Worm (Caenorhabditis elegans): Measurements from ENCODE around the gene T26G10.3.

DNA sequence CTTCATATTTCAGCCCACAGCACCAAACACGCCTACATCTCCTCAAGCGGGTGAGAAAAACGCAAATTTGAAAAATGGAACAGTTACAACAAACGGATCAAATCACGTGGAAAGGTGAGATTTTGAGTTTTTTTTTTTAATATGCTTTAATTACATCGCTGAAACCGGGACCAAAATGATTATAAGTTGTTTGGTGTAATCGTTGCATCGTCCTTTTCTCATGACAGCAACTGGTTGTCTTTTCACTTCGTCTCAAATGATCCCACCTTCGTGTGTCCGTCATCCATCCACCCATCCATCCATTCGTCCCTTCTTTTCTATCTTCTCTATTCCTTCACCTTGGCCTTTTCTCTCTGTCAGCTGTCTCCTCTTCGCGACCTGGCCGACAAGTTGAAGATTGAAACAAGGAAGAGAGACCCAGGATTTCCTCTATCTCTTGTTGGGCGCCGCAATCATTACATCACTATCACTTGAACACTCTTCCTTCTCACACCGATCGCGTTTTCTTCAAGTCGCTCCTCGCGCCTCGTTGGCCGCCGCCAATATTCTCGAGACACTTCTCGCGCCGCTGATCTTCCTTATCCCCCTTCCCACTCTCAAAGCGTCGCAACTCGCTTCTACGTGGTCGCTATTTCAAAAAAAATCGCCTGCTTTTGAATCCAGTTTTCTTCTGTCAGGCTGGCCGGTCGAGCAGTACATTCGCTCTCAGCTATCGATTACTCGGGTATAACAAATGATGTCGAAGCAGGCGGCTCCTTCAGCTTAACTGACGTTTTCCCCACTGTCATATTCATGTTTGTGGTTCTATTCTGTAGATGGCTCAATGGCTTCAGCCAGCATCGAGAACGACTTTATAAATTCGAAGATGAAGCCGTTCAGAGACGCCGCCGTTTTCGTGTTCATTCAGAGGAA is 44.2 kb upstream of the T26G10.3 start:
- TF ChIP-seq T22C8.4 (GFP tag; IDR thresholded peaks at IDR 0.05), result 0 out of 2 replicates have a peak, but pooled peaks have one; percentile 21
- TF ChIP-seq ztf-29 (GFP tag; IDR thresholded peaks at IDR 0.05), result no peak
- no peak for TF ChIP-seq klf-2 (GFP tag; conservative IDR thresholded peaks at IDR 0.05)
- TF ChIP-seq med-1 (GFP tag; optimal IDR thresholded peaks at IDR 0.05; ENCODE audit: insufficient read depth), result no peak
